Fruit fly (Drosophila melanogaster): Measurements from ENCODE around the gene Gycbeta100B.

Gycbeta100B gene

DNA sequence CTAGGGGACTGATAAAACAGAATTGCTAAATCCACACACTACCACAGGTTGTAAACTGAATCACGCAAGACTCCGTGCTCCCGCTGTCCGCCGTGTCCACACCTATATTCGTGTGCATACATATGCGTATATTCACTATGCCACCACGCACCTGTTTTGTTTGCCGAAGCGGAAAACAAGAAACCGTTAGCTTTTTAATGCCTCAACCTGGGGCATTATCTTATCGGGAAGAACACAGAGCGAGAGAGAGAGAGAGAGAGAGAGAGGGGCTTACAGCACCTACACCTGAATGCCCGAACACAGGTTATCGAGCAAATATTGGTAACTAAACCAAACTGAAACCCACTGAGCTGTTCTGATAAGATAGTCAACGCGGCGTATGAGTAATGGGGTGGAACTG, 60.4 kb downstream of the Gycbeta100B start:
- no peak for TF ChIP-seq noc (tag; optimal IDR thresholded peaks at IDR 0.05)

DNA sequence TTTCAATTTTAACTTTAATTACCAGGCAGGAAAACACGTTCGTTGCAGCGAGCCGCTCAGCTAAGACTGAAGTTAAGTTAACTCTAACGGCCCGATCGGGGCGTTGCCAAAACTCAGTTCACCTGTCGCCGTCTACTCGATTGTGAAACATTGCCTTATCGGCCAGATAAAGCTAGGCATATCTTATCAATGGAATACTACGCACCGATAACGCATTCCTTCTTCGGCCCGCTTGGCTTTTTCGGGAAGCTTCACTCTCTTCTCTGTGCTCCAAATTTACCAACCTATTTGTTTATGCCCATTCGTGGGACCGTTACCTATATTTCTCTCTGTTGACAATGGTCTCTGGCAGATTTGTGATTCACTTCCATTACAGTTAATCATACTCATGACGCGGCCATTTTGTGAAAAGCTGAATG, 61.5 kb downstream of the Gycbeta100B start, which contains the start of gene mesh:
mesh (minus strand) TSS at position 68 of the 419 bp plus-strand sequence.
- TF ChIP-seq noc (tag; optimal IDR thresholded peaks at IDR 0.05) = peak; percentile 15

DNA sequence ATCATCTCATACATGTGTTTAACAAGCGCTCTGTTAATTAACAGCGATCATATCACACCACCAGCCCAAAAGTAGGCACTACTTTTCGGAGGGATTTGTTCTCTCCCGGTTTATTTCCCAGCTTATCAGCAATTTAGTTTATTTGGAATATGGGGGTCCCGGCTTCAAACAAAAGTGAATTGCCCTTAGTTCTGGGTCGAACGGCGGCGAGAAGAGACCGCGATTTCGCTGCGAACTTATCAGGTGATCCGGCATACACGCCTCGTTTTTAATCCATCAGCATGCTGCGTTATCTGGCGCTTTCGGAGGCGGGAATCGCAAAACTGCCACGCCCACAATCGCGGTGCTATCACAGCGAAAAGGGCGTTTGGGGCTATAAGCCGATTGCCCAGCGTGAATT, 62.5 kb downstream of the Gycbeta100B start, which contains the start of gene CG1544:
CG1544 (plus strand) TSS at position 186 of the 400 bp plus-strand sequence.
- TF ChIP-seq noc (tag; optimal IDR thresholded peaks at IDR 0.05) = peak; percentile 79

DNA sequence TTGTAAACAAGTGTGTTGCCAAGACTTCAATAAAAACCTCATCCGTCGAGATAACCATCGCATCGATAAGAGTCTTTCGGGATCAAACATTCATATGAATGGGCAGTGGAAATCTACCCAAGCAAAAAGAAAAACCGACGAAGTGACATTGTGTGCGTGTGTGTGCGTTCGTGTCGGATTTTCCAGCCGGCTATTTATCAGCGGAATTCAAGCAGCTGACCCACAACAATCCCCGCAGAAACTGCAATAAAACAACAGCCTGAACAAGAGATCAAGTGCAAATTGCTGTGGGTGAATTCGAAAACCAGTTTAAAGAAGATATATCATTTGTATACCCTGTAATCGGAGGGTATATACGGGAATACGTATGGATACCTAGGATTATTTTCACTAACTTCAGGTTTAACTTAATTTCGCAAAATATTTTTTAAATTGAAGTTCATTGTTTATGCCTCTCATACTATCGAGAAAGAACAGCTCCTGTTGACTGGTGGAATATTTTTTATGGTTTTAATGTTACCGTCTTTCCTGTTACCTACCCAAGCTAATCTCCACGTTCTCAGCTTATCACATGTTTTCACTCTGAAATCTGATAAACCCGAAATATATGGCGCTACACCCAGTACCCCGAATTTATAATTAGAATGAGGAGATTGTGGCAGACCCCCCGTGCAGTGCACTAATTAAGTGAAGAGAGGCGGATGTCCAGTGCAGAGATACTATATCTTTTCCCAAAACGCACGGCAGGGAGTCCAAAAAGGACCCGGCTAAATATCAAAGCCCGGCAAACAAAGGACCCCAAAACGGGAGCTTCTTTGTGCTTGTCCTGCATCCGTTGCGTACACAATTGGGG, 63.2 kb downstream of the Gycbeta100B start:
- peak; percentile 8 for TF ChIP-seq noc (tag; optimal IDR thresholded peaks at IDR 0.05)

DNA sequence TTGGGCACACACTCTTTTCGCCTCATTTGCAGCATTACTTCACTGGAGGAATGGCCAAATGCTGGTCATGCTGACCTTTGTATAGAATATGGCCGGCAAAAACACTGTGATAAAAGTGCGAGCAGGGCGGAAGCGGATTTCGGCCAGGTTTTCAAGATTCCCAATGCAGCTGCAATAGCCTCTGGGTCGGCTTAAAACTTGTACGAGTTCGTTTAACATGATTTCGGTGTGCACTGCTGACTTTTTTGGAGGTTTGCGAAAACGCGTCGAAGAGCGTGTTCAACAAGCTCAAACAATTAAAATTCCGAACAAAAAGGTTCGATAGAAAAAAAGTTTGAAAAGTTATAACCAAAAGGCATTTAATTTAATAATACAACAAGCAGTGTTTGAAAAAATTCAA, 76.4 kb downstream of the Gycbeta100B start, which contains the start of gene chp:
chp (minus strand) TSS at position 101 of the 400 bp plus-strand sequence.
- no peak for TF ChIP-seq noc (tag; optimal IDR thresholded peaks at IDR 0.05)

DNA sequence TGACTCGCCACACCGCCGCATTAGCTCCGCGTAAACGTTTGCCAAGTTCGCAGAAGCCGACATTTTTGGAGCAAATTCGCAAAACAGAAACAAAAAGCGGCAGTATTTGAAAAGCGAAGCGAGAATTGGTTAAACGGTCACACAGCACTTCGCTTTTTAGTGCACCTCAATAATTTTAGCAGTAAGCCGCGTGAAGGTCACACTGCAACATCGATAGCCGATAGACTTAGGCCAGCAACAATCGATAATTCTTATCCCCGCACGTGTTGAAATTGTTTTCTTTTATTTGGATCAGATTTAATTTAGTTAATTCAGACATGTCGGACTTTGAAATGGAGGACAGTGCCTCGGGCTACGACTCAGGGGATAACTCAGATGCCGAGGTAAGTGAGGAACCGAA, 79.0 kb downstream of the Gycbeta100B start, which contains the start of the genes Zwilch and CG1542:
Zwilch (minus strand) TSS at position 150 of the 400 bp plus-strand sequence.
CG1542 (plus strand) TSS at position 232 of the 400 bp plus-strand sequence.
- TF ChIP-seq noc (tag; optimal IDR thresholded peaks at IDR 0.05) = no peak

DNA sequence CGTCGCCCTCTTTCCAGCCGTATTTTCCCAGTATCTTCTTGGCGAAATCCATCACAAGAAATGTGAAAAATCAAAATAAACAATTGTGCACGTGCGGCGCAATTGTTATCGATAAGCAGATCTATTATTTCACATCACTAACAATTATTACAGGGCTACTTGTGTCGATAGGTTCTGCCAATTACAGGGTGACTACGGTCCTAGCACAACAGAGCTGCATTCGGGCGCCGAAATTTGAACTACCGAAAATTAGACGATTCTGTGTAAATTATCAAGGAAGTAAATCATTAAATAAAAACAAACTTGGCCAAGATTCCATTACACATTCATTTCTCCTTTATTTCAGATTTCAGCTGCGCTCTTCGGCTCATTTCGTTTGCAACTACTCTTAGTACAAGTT, 81.6 kb downstream of the Gycbeta100B start, which contains the start of gene CG15561:
CG15561 (minus strand) TSS at position 113 of the 400 bp plus-strand sequence.
- TF ChIP-seq noc (tag; optimal IDR thresholded peaks at IDR 0.05) = no peak

DNA sequence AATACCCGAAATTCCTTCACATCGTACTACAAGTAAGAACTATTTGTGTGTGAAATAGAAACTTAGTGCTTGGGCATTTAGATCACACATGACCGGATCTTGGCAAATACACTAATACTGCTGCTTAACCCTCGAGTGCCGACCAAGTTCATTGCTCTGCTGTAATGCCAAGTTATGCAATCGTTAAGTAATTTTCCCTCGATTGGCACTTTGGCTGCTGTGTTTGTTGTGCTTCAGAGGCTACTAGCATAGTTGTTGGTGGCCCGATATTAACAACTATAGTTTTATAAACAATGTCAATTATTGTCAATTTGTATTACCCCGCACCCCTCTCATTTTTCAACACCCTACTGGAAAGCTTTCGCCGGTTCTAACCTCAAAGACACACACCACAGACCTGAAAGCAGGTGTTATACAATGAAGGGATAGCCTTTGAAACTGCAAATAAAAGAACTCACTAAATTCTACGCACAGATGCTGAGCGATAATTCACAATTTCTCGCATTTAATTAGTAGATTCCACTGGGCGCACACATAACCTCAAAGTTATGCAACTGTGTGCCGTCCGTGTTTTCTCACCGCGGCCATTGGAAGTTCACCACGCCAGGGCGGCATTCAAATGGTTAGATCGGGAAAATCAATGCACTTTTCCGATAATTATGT, 84.2 kb downstream of the Gycbeta100B start:
- peak; percentile 10 for TF ChIP-seq noc (tag; optimal IDR thresholded peaks at IDR 0.05)

DNA sequence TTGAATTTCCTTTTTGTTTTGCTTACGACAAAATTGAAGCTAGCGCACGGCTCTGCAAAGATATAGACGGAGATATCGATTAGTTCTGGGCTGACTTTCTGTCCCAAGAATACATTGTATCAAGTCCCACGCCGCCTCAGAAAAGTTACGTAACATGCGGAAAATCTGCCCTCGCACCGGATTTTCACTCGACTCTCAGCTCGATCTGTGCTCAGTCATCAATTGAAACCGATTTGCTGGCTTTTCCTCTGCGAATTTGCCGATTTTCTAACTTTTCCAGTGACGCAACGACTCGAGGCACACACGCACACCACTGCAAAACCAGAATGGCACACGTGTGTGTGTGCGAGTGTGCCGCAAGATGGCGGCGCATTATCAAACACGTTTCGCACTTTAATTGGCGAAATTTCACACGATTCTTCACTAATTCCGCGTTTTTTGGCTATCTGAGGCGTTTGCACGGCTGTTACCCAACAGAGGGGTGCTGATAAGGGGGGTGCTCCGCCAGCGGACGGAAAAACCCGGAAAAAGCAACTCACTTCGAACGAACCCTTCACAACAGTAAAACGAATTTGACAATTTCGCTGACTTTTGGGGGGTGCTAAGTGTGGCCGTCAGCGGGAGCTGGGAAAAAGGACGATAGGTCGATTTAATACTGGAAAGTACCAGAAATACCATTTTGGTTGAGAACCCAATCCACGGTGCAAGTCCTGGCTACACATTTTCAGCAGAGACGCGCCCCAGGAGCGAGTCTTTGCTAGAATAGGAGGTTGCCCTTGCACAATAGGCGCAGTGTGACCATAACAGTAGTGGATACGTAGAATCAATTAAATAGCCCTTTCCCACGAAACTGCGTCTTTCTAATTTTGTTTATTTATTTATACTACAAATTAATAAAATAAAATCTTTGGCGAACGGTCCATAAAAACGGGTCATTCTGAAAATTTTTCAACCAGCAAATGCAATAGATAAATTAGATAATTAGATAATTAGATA, 85.1 kb downstream of the Gycbeta100B start, which contains the start of gene ATPsynC:
ATPsynC (minus strand) TSS at position 634 of the 996 bp plus-strand sequence.
- TF ChIP-seq noc (tag; optimal IDR thresholded peaks at IDR 0.05) = peak; percentile 48

DNA sequence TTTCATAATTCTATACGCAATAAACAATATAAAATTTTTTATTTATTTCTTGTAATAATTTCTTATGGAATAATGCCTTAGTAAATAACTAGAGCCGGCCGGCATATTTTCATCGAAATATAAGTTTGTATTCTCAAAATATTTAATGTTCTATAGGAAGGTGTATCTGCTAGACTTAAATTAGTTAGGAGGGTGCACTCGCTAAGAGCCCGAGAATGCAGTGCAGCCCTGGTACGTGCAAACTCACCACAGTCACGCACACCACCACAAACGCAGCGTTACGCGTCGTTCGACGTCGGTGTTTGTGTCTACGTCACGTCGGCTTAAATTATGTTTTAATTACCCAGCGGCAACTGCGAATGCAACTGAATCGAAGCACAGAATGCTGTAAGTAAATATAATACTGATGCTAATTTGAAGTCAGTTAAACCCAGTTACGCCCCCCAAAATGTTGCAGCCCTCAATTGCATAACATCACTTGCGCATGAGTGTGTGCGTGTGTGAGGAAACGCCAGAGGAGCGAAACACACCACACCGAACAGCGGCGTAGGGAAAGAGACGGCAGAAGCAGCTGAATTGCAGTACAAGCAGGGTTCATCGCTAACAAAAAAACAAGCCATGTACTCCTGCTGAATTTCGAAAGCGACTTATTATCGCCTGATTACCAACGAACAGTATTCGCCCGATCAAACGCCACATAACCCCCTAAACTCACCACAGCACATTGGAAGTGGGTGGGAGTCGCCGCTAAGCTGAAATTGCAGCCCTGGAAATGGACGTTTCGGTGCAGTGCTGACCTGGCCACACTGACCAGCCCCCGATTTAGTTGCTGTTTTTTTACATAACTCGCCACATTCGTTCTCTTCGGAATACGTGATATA, 86.5 kb downstream of the Gycbeta100B start, which contains the start of gene CG12054:
CG12054 (plus strand) TSS at position 247 of the 881 bp plus-strand sequence.
- TF ChIP-seq noc (tag; optimal IDR thresholded peaks at IDR 0.05) = no peak

DNA sequence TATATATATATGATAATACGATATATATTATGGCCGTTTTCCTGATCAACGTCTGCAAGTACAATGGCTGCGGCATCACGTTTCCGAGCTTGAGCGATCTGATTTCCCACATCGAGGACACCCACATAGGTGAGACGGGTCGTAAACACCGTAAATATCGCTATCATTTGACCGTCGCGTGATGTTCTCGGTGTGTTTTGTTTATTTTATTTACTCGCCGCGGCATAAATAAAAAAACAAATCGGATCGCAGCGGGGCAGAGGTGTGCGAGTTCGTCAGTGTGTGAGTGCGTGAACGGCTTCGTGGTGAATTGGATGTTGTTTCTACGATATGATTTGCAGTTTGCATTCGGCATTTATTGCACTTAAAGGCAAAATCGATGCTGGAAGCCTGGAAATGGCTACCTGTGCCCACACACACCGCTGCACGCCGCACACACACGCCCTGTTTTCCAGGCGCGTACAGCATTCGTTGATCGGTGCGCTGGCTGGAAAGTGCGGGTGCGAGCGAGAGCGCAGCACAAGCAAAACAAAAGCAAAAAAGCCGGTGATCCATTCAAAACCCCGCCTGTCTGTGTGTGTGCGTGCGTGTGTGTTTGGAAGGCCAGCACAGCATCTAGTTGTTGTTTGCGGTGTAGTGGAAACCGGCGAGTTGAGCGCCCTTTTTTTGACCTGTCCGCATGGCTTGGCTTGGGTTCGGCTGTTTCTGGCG, 87.3 kb downstream of the Gycbeta100B start:
- TF ChIP-seq noc (tag; optimal IDR thresholded peaks at IDR 0.05) = peak; percentile 25

DNA sequence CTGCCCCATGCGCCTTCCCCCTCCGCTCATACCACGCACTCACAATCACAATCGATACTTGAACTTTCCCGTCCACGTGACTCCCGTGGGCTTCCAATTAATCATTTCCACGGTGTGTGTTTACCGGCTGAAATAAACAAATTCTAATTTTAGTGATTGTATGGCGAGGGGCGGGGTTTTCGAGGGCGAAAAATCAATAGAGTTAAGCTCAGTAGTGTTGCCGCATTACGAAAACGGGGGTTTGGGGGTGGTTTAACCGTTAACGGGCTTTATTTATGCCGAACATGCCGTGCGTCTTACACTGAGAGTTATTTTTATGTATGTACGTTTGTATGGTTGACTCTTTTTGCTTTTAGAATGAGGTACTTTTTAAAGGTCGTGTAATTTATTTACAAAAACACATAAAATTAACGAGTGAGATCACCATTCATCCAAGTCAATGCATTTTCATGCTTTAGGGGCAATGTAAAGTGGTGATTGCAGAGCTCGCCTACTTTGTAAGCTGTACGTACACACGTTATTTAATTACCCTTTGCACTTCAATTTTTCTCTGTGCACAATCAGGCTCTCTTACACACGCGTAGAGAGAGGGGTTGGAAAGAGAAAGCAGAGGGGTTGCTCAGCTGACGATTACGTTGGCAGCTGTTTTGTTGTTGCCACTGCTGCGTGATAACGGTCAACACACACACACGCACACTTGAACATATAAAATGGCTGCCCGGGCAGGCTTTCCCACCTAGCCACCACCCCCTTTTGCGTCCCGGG, 88.1 kb downstream of the Gycbeta100B start:
- peak; percentile 49 for TF ChIP-seq noc (tag; optimal IDR thresholded peaks at IDR 0.05)

Measured in whole organism, larva.